Fruit fly (Drosophila melanogaster) whole organism, embryonic: ENCODE data around the gene Zir.

Experiments used
- BEAF-32 ChIP-seq: fragments of 200-800 bp; sonication (Bioruptor generic); optimal IDR thresholded peaks from 3 replicates; lab custom pipeline; 2017; ENCODE audit warnings: missing biosample characterization, missing genetic modification characterization, mild to moderate bottlenecking, moderate library complexity, missing genetic modification reagents
- Bdp1 ChIP-seq: fragments of 200-800 bp; sonication (Bioruptor generic); optimal IDR thresholded peaks from 3 replicates; lab custom pipeline; 2016; ENCODE audit warnings: missing biosample characterization, missing genetic modification characterization
- CG12219 ChIP-seq: fragments of 200-800 bp; sonication (Bioruptor generic); optimal IDR thresholded peaks from 3 replicates; lab custom pipeline; 2018; ENCODE audit warnings: missing biosample characterization, mild to moderate bottlenecking, missing genetic modification characterization
- CG12659 ChIP-seq: fragments of 200-800 bp; sonication (Bioruptor generic); optimal IDR thresholded peaks from 3 replicates; lab custom pipeline; 2017; ENCODE audit warnings: mild to moderate bottlenecking, missing biosample characterization, missing genetic modification reagents, missing genetic modification characterization
- CG14965 ChIP-seq: fragments of 200-800 bp; sonication (Bioruptor generic); optimal IDR thresholded peaks from 2 replicates; lab custom pipeline; 2016; ENCODE audit warnings: missing biosample characterization, missing genetic modification characterization, borderline replicate concordance
- CG1529 ChIP-seq: fragments of 200-800 bp; sonication (Bioruptor generic); optimal IDR thresholded peaks from 3 replicates; lab custom pipeline; 2018; ENCODE audit warnings: missing biosample characterization, missing genetic modification characterization
- CG15514 ChIP-seq: fragments of 200-800 bp; sonication (Bioruptor generic); optimal IDR thresholded peaks from 3 replicates; lab custom pipeline; 2017; ENCODE audit warnings: missing biosample characterization, missing genetic modification characterization, mild to moderate bottlenecking, moderate library complexity, missing genetic modification reagents
- CG18764 ChIP-seq: fragments of 200-800 bp; sonication (Bioruptor generic); optimal IDR thresholded peaks from 3 replicates; lab custom pipeline; 2016; ENCODE audit warnings: missing biosample characterization, missing genetic modification characterization
- CG2129 ChIP-seq: fragments of 200-800 bp; sonication (Bioruptor generic); IDR thresholded peaks from 2 replicates; pipeline ENCODE4 v1.3.6; 2022; ENCODE audit warnings: missing biosample characterization, missing genetic modification characterization; ENCODE audit not compliant: partially characterized antibody
- CG3163 ChIP-seq: fragments of 200-800 bp; sonication (Bioruptor generic); optimal IDR thresholded peaks from 3 replicates; lab custom pipeline; 2016; ENCODE audit warnings: missing biosample characterization, missing genetic modification characterization
- CG34224 ChIP-seq: fragments of 200-800 bp; sonication (Bioruptor generic); IDR thresholded peaks from 3 replicates; pipeline ENCODE4 v1.3.6; 2022; ENCODE audit warnings: missing biosample characterization, missing genetic modification characterization; ENCODE audit not compliant: partially characterized antibody
- CG34376 ChIP-seq: fragments of 200-800 bp; sonication (Bioruptor generic); optimal IDR thresholded peaks from 2 replicates; lab custom pipeline; 2018; ENCODE audit warnings: missing biosample characterization, mild to moderate bottlenecking, missing genetic modification characterization
- CG3847 ChIP-seq: fragments of 200-800 bp; sonication (Bioruptor generic); IDR thresholded peaks from 2 replicates; pipeline ENCODE4 v1.3.6; 2022; ENCODE audit warnings: missing biosample characterization, missing genetic modification characterization
- CG9797 ChIP-seq: fragments of 200-800 bp; sonication (Bioruptor generic); optimal IDR thresholded peaks from 3 replicates; lab custom pipeline; 2018; ENCODE audit warnings: missing biosample characterization, mild to moderate bottlenecking, missing genetic modification characterization
- CoRest ChIP-seq: fragments of 200-800 bp; sonication (Bioruptor generic); optimal IDR thresholded peaks from 3 replicates; lab custom pipeline; 2018; ENCODE audit warnings: missing biosample characterization, mild to moderate bottlenecking, missing genetic modification characterization, moderate library complexity
- D19B ChIP-seq: fragments of 200-800 bp; sonication (Bioruptor generic); optimal IDR thresholded peaks from 2 replicates; lab custom pipeline; 2017; ENCODE audit warnings: missing biosample characterization, mild to moderate bottlenecking, missing genetic modification characterization
- HLH4C ChIP-seq: fragments of 200-800 bp; sonication (Bioruptor generic); IDR thresholded peaks from 3 replicates; pipeline ENCODE4 v1.3.6; 2022; ENCODE audit warnings: missing biosample characterization, missing genetic modification characterization; ENCODE audit not compliant: partially characterized antibody
- Hmr ChIP-seq: fragments of 200-800 bp; sonication (Bioruptor generic); optimal IDR thresholded peaks from 3 replicates; lab custom pipeline; 2017; ENCODE audit warnings: mild to moderate bottlenecking, missing biosample characterization, missing genetic modification reagents, missing genetic modification characterization
- MESR4 ChIP-seq: fragments of 200-800 bp; sonication (Bioruptor generic); optimal IDR thresholded peaks from 2 replicates; lab custom pipeline; 2018; ENCODE audit warnings: missing biosample characterization, mild to moderate bottlenecking, missing genetic modification characterization, moderate library complexity
- MTF-1 ChIP-seq: fragments of 200-800 bp; sonication (Bioruptor generic); optimal IDR thresholded peaks from 2 replicates; lab custom pipeline; 2018; ENCODE audit warnings: missing biosample characterization, mild to moderate bottlenecking, missing genetic modification characterization, borderline replicate concordance
- Oli ChIP-seq: fragments of 200-800 bp; sonication (Bioruptor generic); optimal IDR thresholded peaks from 2 replicates; lab custom pipeline; 2018; ENCODE audit warnings: missing biosample characterization, mild to moderate bottlenecking, missing genetic modification characterization, moderate library complexity
- Optix ChIP-seq: fragments of 200-800 bp; sonication (Bioruptor generic); IDR thresholded peaks from 3 replicates; pipeline ENCODE4 v1.3.6; 2022; ENCODE audit warnings: missing biosample characterization, missing genetic modification characterization
- Ssrp ChIP-seq: fragments of 200-800 bp; sonication (Bioruptor generic); optimal IDR thresholded peaks from 2 replicates; lab custom pipeline; 2018; ENCODE audit warnings: missing biosample characterization, mild to moderate bottlenecking, missing genetic modification characterization, moderate library complexity
- Xbp1 ChIP-seq: fragments of 200-800 bp; sonication (Bioruptor generic); optimal IDR thresholded peaks from 3 replicates; lab custom pipeline; 2016; ENCODE audit warnings: missing biosample characterization, mild to moderate bottlenecking, missing genetic modification characterization
- chinmo ChIP-seq: fragments of 200-800 bp; sonication (Bioruptor generic); IDR thresholded peaks from 4 replicates; pipeline ENCODE4 v1.3.6; 2022; ENCODE audit warnings: missing biosample characterization, missing genetic modification characterization; ENCODE audit not compliant: partially characterized antibody
- chm ChIP-seq: fragments of 200-800 bp; sonication (Bioruptor generic); IDR thresholded peaks from 2 replicates; pipeline ENCODE4 v1.3.6; 2022; ENCODE audit warnings: missing biosample characterization, missing genetic modification characterization
- da ChIP-seq: fragments of 200-800 bp; sonication (Bioruptor generic); optimal IDR thresholded peaks from 2 replicates; lab custom pipeline; 2016; ENCODE audit warnings: missing biosample characterization, missing genetic modification characterization
- dati ChIP-seq: fragments of 200-800 bp; sonication (Bioruptor generic); IDR thresholded peaks from 2 replicates; pipeline ENCODE4 v1.3.6; 2022; ENCODE audit warnings: missing biosample characterization, missing genetic modification characterization
- dpn ChIP-seq, 2 experiments: fragments of 200-800 bp; sonication (Bioruptor generic); optimal IDR thresholded peaks; 3 replicates each; lab custom pipeline; 2016; ENCODE audit warnings: missing biosample characterization in 2 of 2, missing genetic modification characterization in 2 of 2
- fd3F ChIP-seq: fragments of 200-800 bp; sonication (Bioruptor generic); optimal IDR thresholded peaks from 2 replicates; lab custom pipeline; 2018; ENCODE audit warnings: missing biosample characterization, mild to moderate bottlenecking, missing genetic modification characterization, moderate library complexity
- ftz-f1 ChIP-seq: fragments of 200-800 bp; sonication (Bioruptor generic); optimal IDR thresholded peaks from 2 replicates; lab custom pipeline; 2016; ENCODE audit warnings: missing biosample characterization, missing genetic modification characterization
- gsb ChIP-seq: fragments of 200-800 bp; sonication (Bioruptor generic); IDR thresholded peaks from 2 replicates; pipeline ENCODE4 v1.3.6; 2022; ENCODE audit warnings: missing biosample characterization, missing genetic modification characterization
- jigr1 ChIP-seq: fragments of 200-800 bp; sonication (Bioruptor generic); IDR thresholded peaks from 3 replicates; pipeline ENCODE4 v1.3.6; 2022; ENCODE audit warnings: missing biosample characterization, missing genetic modification characterization
- nmo ChIP-seq: fragments of 200-800 bp; sonication (Bioruptor generic); optimal IDR thresholded peaks from 2 replicates; lab custom pipeline; 2018; ENCODE audit warnings: missing biosample characterization, mild to moderate bottlenecking, missing genetic modification characterization, moderate library complexity
- pfk ChIP-seq: fragments of 200-800 bp; sonication (Bioruptor generic); optimal IDR thresholded peaks from 2 replicates; lab custom pipeline; 2018; ENCODE audit warnings: missing biosample characterization, mild to moderate bottlenecking, missing genetic modification characterization, moderate library complexity
- pum ChIP-seq: fragments of 200-800 bp; sonication (Bioruptor generic); optimal IDR thresholded peaks from 2 replicates; lab custom pipeline; 2016; ENCODE audit warnings: missing biosample characterization, missing genetic modification characterization
- schlank ChIP-seq: fragments of 200-800 bp; sonication (Bioruptor generic); optimal IDR thresholded peaks from 2 replicates; lab custom pipeline; 2018; ENCODE audit warnings: missing biosample characterization, mild to moderate bottlenecking, missing genetic modification characterization
- slbo ChIP-seq: fragments of 200-800 bp; sonication (Bioruptor generic); IDR thresholded peaks from 2 replicates; pipeline ENCODE4 v1.3.6; 2022; ENCODE audit warnings: missing biosample characterization, missing genetic modification characterization
- sr ChIP-seq: fragments of 200-800 bp; sonication (Bioruptor generic); IDR thresholded peaks from 3 replicates; pipeline ENCODE4 v1.3.6; 2022; ENCODE audit warnings: missing biosample characterization, missing genetic modification characterization
- stc ChIP-seq: fragments of 200-800 bp; sonication (Bioruptor generic); IDR thresholded peaks from 2 replicates; pipeline ENCODE4 v1.3.6; 2022; ENCODE audit warnings: missing biosample characterization, missing genetic modification characterization
- sug ChIP-seq: fragments of 200-800 bp; optimal IDR thresholded peaks from 2 replicates; lab custom pipeline; 2019; ENCODE audit warnings: missing biosample characterization, mild to moderate bottlenecking, missing genetic modification characterization, moderate library complexity
- tin ChIP-seq: fragments of 200-800 bp; sonication (Bioruptor generic); optimal IDR thresholded peaks from 3 replicates; lab custom pipeline; 2016; ENCODE audit warnings: missing biosample characterization, missing genetic modification characterization
- tna ChIP-seq: fragments of 200-800 bp; sonication (Bioruptor generic); IDR thresholded peaks from 2 replicates; pipeline ENCODE4 v1.3.6; 2022; ENCODE audit warnings: missing biosample characterization, missing genetic modification characterization; ENCODE audit not compliant: partially characterized antibody
- trh ChIP-seq: fragments of 200-800 bp; sonication (Bioruptor generic); optimal IDR thresholded peaks from 2 replicates; lab custom pipeline; 2016; ENCODE audit warnings: missing biosample characterization, missing genetic modification characterization
- unpg ChIP-seq: fragments of 200-800 bp; sonication (Bioruptor generic); optimal IDR thresholded peaks from 3 replicates; lab custom pipeline; 2018; ENCODE audit warnings: missing biosample characterization, mild to moderate bottlenecking, missing genetic modification characterization, moderate library complexity
- wor ChIP-seq: fragments of 200-800 bp; sonication (Bioruptor generic); IDR thresholded peaks from 2 replicates; pipeline ENCODE4 v1.3.6; 2022; ENCODE audit warnings: missing biosample characterization, missing genetic modification characterization

The Zir gene

dm6 chr2L:85099-85498, 9.4 kb upstream of the Zir start (continued):
- TF ChIP-seq Oli: no peak
- no peak for TF ChIP-seq CG12219 (GFP tag; lab: Kevin White, UChicago)

dm6 chr2L:85701-86100, 8.8 kb upstream of the Zir start:
- TF ChIP-seq CG34376 (GFP tag; lab: Kevin White, UChicago): peak; percentile 6
- TF ChIP-seq chinmo (GFP tag; lab: Robert Waterston, UW): 0 out of 4 replicates have a peak, but pooled peaks have one; percentile 10
- TF ChIP-seq MTF-1 (GFP tag; lab: Kevin White, UChicago): no peak
- TF ChIP-seq sug: peak; percentile 76

dm6 chr2L:87255-87723, 7.2 kb upstream of the Zir start, which contains the start of gene net:
TSS of gene net (minus strand) at chr2L:87387.
- TF ChIP-seq chinmo (GFP tag; lab: Robert Waterston, UW): no peak
- no peak for TF ChIP-seq CG3163 (GFP tag; lab: Kevin White, UChicago)
- no peak for TF ChIP-seq sr (GFP tag; lab: Robert Waterston, UW)
- no peak for TF ChIP-seq HLH4C (GFP tag; lab: Robert Waterston, UW)
- TF ChIP-seq trh (GFP tag; lab: Kevin White, UChicago): no peak
- peak; percentile 85 for TF ChIP-seq CoRest (tag; lab: Kevin White, UChicago)
- TF ChIP-seq tna (GFP tag; lab: Robert Waterston, UW): no peak
- TF ChIP-seq slbo (GFP tag; lab: Robert Waterston, UW): peak; percentile 75
- no peak for TF ChIP-seq wor (GFP tag; lab: Robert Waterston, UW)
- peak; percentile 62 for TF ChIP-seq schlank (tag; lab: Kevin White, UChicago)
- TF ChIP-seq D19B (GFP tag; lab: Kevin White, UChicago): peak; percentile 53
- no peak for TF ChIP-seq Optix (GFP tag; lab: Robert Waterston, UW)
- peak; percentile 64 for TF ChIP-seq nmo (GFP tag; lab: Kevin White, UChicago)
- peak; percentile 94 for TF ChIP-seq CG15514 (GFP tag; lab: Kevin White, UChicago)
- no peak; the same call in 1 of the 2 replicates for TF ChIP-seq CG3847
- no peak for TF ChIP-seq MESR4
- TF ChIP-seq BEAF-32: no peak
- TF ChIP-seq dpn (GFP tag; optimal IDR thresholded peaks at IDR 0.05; lab: Kevin White, UChicago): peak in 1 of 2 experiments; percentile 61
- no peak for TF ChIP-seq pum
- no peak for TF ChIP-seq stc
- TF ChIP-seq unpg (GFP tag; lab: Kevin White, UChicago): peak; percentile 63
- TF ChIP-seq Bdp1 (GFP tag; lab: Kevin White, UChicago): no peak
- peak; percentile 83 for TF ChIP-seq CG12659 (GFP tag; lab: Kevin White, UChicago)
- TF ChIP-seq dati: no peak
- TF ChIP-seq pfk (GFP tag; lab: Kevin White, UChicago): no peak
- TF ChIP-seq CG14965 (GFP tag; lab: Kevin White, UChicago): no peak
- peak; percentile 3 for TF ChIP-seq ftz-f1 (GFP tag; lab: Kevin White, UChicago)
- TF ChIP-seq Ssrp: peak; percentile 30
- TF ChIP-seq CG1529 (GFP tag; lab: Kevin White, UChicago): peak; percentile 39
- TF ChIP-seq Xbp1: peak; percentile 54
- TF ChIP-seq CG18764 (GFP tag; lab: Kevin White, UChicago): peak; percentile 26
- TF ChIP-seq chm (GFP tag; lab: Robert Waterston, UW): peak; percentile 35; the same call in 1 of the 2 replicates
- no peak for TF ChIP-seq CG34224 (GFP tag; lab: Robert Waterston, UW)
- TF ChIP-seq tin (GFP tag; lab: Kevin White, UChicago): peak; percentile 26
- TF ChIP-seq jigr1 (GFP tag; lab: Robert Waterston, UW): no peak
- no peak for TF ChIP-seq CG9797 (GFP tag; lab: Kevin White, UChicago)
- TF ChIP-seq Hmr (GFP tag; lab: Kevin White, UChicago): peak; percentile 83
- TF ChIP-seq da (GFP tag; lab: Kevin White, UChicago): no peak
- no peak for TF ChIP-seq CG2129
- TF ChIP-seq gsb (GFP tag; lab: Robert Waterston, UW): no peak
- TF ChIP-seq fd3F (GFP tag; lab: Kevin White, UChicago): peak; percentile 59
